Fruit fly (Drosophila melanogaster): ENCODE data around the gene CG3062.

Gene CG3062

dm6 chrX:4686150-4686549, 41.5 kb upstream of the CG3062 start (continued):
- peak; percentile 68 for TF ChIP-seq Nf-YB (GFP tag; optimal IDR thresholded peaks at IDR 0.05)
- TF ChIP-seq prd (optimal IDR thresholded peaks at IDR 0.05) = no peak
- TF ChIP-seq prd (GFP tag; IDR thresholded peaks at IDR 0.05) = no peak
- TF ChIP-seq CG30431 (GFP tag; optimal IDR thresholded peaks at IDR 0.05) = no peak
- peak; percentile 89 for TF ChIP-seq CG8478 (optimal IDR thresholded peaks at IDR 0.05)
- no peak for TF ChIP-seq CG3995 (GFP tag; optimal IDR thresholded peaks at IDR 0.05)
- TF ChIP-seq gcm2 (GFP tag; optimal IDR thresholded peaks at IDR 0.05) = no peak
- TF ChIP-seq Drgx (GFP tag; IDR thresholded peaks at IDR 0.05) = peak; percentile 57
- peak; percentile 94 for TF ChIP-seq cg (GFP tag; optimal IDR thresholded peaks at IDR 0.05)
- TF ChIP-seq toy (GFP tag; IDR thresholded peaks at IDR 0.05) = no peak
- TF ChIP-seq CG15514 (GFP tag; optimal IDR thresholded peaks at IDR 0.05) = peak; percentile 6
- TF ChIP-seq CG17385 (GFP tag; optimal IDR thresholded peaks at IDR 0.05) = peak; percentile 84
- peak; percentile 38 for TF ChIP-seq CG8924 (tag; optimal IDR thresholded peaks at IDR 0.05)
- no peak for TF ChIP-seq rib (GFP tag; IDR thresholded peaks at IDR 0.05)
- TF ChIP-seq fd3F (GFP tag; optimal IDR thresholded peaks at IDR 0.05) = no peak
- TF ChIP-seq YL-1 (GFP tag; optimal IDR thresholded peaks at IDR 0.05) = peak; percentile 84
- TF ChIP-seq cad (GFP tag; optimal IDR thresholded peaks at IDR 0.05) = peak; percentile 44
- TF ChIP-seq sd (tag; optimal IDR thresholded peaks at IDR 0.05) = peak; percentile 16
- no peak for TF ChIP-seq CG17568 (GFP tag; optimal IDR thresholded peaks at IDR 0.05)
- TF ChIP-seq sug (tag; optimal IDR thresholded peaks at IDR 0.05) = peak; percentile 23
- peak; percentile 2 for TF ChIP-seq nerfin-1 (tag; optimal IDR thresholded peaks at IDR 0.05)
- peak; percentile 36 for TF ChIP-seq HmgZ (tag; optimal IDR thresholded peaks at IDR 0.05)
- peak; percentile 20; the same call in 1 of the 2 replicates for TF ChIP-seq MBD-R2 (GFP tag; IDR thresholded peaks at IDR 0.05)
- TF ChIP-seq Abd-B (GFP tag; optimal IDR thresholded peaks at IDR 0.05) = peak; percentile 75
- TF ChIP-seq tna (GFP tag; IDR thresholded peaks at IDR 0.05; ENCODE audit: partially characterized antibody) = no peak
- TF ChIP-seq ATbp (GFP tag; optimal IDR thresholded peaks at IDR 0.05) = no peak
- TF ChIP-seq CG13296 (GFP tag; optimal IDR thresholded peaks at IDR 0.05) = peak; percentile 11
- TF ChIP-seq CG10321 (GFP tag; IDR thresholded peaks at IDR 0.05) = peak; percentile 96
- TF ChIP-seq CG6791 (GFP tag; IDR thresholded peaks at IDR 0.05; ENCODE audit: partially characterized antibody) = 0 out of 3 replicates have a peak, but pooled peaks have one; percentile 24
- peak; percentile 13 to 48 for TF ChIP-seq Trl (optimal IDR thresholded peaks at IDR 0.05)
- no peak for TF ChIP-seq Trl (GFP tag; optimal IDR thresholded peaks at IDR 0.05)
- TF ChIP-seq Meics (GFP tag; optimal IDR thresholded peaks at IDR 0.05) = peak; percentile 21
- peak; percentile 28 for TF ChIP-seq CoRest (tag; optimal IDR thresholded peaks at IDR 0.05)
- no peak for TF ChIP-seq Hsf (GFP tag; optimal IDR thresholded peaks at IDR 0.05)
- peak; percentile 52 for TF ChIP-seq Med (GFP tag)

dm6 chrX:4684444-4684924, 39.8 kb upstream of the CG3062 start:
- TF ChIP-seq phol (tag; optimal IDR thresholded peaks at IDR 0.05) = peak; percentile 71
- TF ChIP-seq wek (GFP tag; optimal IDR thresholded peaks at IDR 0.05) = peak; percentile 47
- TF ChIP-seq Neu2 (GFP tag; optimal IDR thresholded peaks at IDR 0.05; ENCODE audit: borderline replicate concordance) = no peak
- peak; percentile 79 for TF ChIP-seq B-H2 (GFP tag; optimal IDR thresholded peaks at IDR 0.05)
- peak; percentile 56 for TF ChIP-seq Usf (GFP tag; optimal IDR thresholded peaks at IDR 0.05)
- TF ChIP-seq toy (GFP tag; IDR thresholded peaks at IDR 0.05) = peak; percentile 54
- peak; percentile 91 for TF ChIP-seq CHES-1-like (GFP tag; optimal IDR thresholded peaks at IDR 0.05)
- TF ChIP-seq ftz-f1 (GFP tag; optimal IDR thresholded peaks at IDR 0.05) = peak; percentile 87
- TF ChIP-seq D19B (GFP tag; optimal IDR thresholded peaks at IDR 0.05) = peak; percentile 41
- TF ChIP-seq Dp (GFP tag; optimal IDR thresholded peaks at IDR 0.05) = peak; percentile 46
- TF ChIP-seq CG9797 (GFP tag; optimal IDR thresholded peaks at IDR 0.05) = peak; percentile 72
- peak; percentile 76 for TF ChIP-seq Dek (tag; optimal IDR thresholded peaks at IDR 0.05)
- peak; percentile 90 for TF ChIP-seq BEAF-32 (GFP tag; optimal IDR thresholded peaks at IDR 0.05)
- peak; percentile 72 for TF ChIP-seq cwo (GFP tag; optimal IDR thresholded peaks at IDR 0.05)
- TF ChIP-seq CG13894 (tag; optimal IDR thresholded peaks at IDR 0.05) = peak; percentile 86
- TF ChIP-seq ro (GFP tag; IDR thresholded peaks at IDR 0.05) = peak; percentile 37; the same call in 1 of the 2 replicates
- peak; percentile 74 for TF ChIP-seq Sox102F (GFP tag; optimal IDR thresholded peaks at IDR 0.05)
- peak; percentile 82 for TF ChIP-seq wdn (GFP tag; IDR thresholded peaks at IDR 0.05)

Data from whole organism, embryonic.